Fruit fly (Drosophila melanogaster) ovary, adult (tissue): ENCODE measurements around the gene Hexo1.

Experiments used
- CG17801 ChIP-seq: fragments of 200-800 bp; optimal IDR thresholded peaks from 2 replicates; lab custom pipeline; 2019; ENCODE audit warnings: missing biosample characterization, mild to moderate bottlenecking, missing genetic modification characterization, moderate library complexity; ENCODE audit not compliant: partially characterized antibody

Hexo1 gene

DNA sequence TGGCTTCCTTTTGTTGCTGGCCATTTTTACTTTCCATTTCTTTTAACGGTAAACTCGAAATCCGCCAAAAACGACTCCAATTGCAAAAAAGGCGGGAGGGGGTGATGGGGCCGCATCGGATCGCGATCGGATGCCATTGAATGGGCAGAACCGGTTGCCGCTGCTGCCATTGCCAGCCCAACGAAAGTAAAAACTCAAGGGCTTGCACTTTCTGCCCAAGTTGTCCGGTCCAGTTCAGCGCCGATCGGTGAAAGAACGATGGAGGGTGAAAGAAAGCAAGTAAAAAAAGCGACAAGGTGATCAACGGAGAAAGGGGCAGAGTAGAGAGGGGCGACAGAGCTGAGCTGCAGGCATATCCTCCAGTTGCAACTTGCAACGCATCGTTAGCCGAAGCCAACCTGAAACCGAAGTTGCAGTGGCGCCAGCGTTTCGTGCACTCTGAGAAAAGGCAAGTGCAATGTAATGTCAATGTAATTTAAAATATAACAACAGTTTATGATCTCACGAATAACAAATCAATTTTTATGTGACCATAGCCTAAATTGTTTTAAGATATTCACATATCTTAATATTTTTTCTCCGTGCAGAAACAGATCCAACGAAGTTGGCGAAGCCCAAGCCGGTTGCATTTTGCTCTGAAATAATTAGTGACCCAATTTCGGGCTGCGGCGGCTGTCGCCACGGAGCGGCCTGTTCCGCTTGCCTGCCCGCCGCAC lies 16.0 kb downstream of the Hexo1 start:
- no peak for TF ChIP-seq CG17801 (GFP tag; lab: Kevin White, UChicago)

DNA sequence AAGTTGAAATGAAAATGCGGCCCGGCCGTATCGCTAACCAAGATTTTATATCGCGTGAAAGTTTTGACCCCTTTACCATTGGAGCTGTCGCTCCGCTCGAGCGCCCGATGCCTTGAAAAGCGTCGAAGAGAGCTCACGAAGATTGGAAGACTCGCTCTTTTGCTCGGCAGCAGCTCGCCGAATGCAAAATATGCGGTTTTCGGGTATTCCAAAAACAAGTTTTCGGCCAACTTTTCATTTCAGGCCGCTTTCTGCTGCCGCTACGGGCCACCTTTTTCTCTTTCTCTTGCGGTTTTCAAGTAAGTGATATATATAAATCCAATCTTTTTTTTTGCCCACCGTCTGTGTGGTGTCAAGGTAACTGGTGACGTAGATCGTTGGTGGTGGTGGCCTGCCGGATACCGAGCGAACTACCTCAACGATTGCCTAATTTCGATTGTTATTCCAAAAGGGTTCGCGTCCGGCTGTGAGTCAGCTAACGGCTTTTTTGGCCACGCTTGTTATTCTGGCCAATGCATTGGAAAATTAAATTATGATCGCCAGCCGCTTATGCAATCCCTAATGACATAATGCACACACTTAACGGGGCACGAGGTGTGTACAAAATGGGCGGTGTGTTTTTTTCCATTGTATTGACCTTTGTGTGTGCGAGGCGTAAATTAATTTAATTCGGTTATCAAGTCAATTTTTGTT lies 19.4 kb downstream of the Hexo1 start, which contains the start of gene dyl:
TSS of gene dyl (minus strand) at position 28 of the 693 bp plus-strand sequence.
- no peak for TF ChIP-seq CG17801 (GFP tag; lab: Kevin White, UChicago)

DNA sequence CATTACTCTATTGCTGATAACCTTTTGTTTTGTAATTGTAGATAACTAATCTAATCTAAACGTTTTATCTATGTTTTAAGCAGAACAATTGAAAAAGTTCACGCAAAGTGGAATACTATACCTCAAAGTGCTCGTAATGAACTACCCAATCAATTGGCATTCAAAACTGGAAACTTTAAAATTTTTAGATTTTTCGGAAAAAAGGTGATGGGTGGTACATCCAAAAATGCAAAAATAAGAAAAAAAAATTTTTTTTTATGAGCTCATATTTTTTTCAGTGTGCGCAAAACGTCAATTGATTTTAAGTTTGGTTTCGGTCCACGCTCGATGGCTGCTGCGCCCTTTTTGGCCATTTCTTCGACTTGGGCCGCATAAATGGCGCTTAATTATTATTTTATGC lies 22.2 kb downstream of the Hexo1 start:
- TF ChIP-seq CG17801 (GFP tag; lab: Kevin White, UChicago) = no peak

- no peak for TF ChIP-seq CG17801 (GFP tag; lab: Kevin White, UChicago)
Observed at dm6 chr3L:4313299-4313698, 24.9 kb downstream of the Hexo1 start, which contains the start of gene Claspin. TSS of gene Claspin (plus strand) at chr3L:4313483.

- TF ChIP-seq CG17801 (GFP tag; lab: Kevin White, UChicago) = peak; percentile 27
Observed at dm6 chr3L:4318677-4319580, 30.5 kb downstream of the Hexo1 start, which contains the start of gene PMP34. TSS of gene PMP34 (plus strand) at chr3L:4318755.

- TF ChIP-seq CG17801 (GFP tag; lab: Kevin White, UChicago) = no peak
Observed at dm6 chr3L:4322032-4322617, 33.7 kb downstream of the Hexo1 start, which contains the start of gene CG15014. TSS of gene CG15014 (minus strand) at chr3L:4322259.

dm6 chr3L:4328048-4328447 lies 39.6 kb downstream of the Hexo1 start:
- no peak for TF ChIP-seq CG17801 (GFP tag; lab: Kevin White, UChicago)

DNA sequence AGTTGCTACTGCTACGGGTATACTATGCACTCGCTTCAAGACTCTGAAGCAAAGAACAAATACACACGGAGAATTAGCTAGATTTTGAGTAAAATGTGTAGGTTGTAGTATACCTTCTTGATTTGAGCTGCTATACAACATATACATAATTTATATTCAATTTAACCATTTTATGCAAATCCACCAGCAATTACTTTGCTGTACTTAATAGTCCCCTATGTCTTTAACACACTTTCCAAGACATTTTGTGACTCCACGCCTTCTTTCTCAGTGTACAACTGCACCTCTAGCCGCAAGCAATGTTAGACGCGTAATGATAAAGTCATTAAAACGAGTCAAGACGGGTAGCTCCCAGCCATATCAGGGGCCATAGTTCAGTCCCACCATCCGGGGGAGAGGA lies 48.1 kb downstream of the Hexo1 start:
- no peak for TF ChIP-seq CG17801 (GFP tag; lab: Kevin White, UChicago)

- TF ChIP-seq CG17801 (GFP tag; lab: Kevin White, UChicago) = no peak
Observed at dm6 chr3L:4339525-4339924, 51.1 kb downstream of the Hexo1 start.

DNA sequence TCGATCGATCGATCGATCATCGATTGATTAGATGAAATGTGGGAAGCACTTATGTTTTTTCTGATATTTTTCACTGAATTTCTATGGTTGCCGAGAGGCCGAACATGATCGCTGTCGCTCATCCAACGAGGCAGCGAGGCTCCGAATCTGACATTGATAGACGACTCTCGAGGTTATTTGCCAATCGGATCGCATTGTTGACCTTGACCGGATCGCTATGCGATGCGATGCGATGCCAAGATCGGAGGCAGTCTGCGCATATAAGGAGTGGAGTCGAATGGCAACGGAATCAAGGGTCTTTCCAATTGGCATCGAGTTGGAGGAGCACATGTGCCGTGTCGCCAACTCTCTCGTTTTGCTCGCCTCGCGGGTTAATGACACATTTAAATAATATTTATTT lies 51.8 kb downstream of the Hexo1 start:
- TF ChIP-seq CG17801 (GFP tag; lab: Kevin White, UChicago) = no peak
